Fruit fly (Drosophila melanogaster): ENCODE results near the gene CG31883.

DNA sequence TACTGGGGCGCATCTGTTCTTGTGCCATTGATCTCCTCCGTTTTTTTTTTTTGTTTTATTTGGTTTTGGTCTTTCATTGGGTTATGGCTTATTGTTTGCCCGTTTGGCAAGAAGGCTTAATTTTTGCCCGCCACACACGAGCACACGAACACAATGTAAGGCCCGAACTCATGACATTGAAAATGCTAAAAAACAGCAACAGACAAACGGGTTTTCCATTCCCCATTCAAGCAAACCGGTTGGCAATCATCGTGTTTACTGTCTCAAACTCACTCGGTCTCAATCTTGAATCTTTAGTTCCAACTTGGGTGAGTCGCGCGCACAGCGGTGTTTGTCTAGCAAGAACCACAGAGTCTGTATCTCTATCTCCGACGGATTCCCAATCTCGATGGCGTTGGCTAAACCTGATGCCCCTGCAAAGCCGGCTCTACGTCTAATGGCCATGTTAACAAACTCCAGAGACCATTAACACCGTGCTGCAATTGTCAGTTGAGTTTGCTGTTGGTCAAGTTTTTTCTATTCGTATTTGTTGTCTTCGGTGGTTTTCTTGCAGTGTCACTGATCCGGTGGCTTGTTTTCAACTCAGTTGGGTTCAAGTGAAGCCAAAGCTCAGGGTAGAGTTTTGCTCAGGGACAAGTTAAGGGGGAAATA lies 19.6 kb upstream of the CG31883 start:
- TF ChIP-seq Mnt (GFP tag; optimal IDR thresholded peaks at IDR 0.05) (no peak), toe (GFP tag; optimal IDR thresholded peaks at IDR 0.05) (no peak), CG33017 (tag; optimal IDR thresholded peaks at IDR 0.05) (no peak), CG5204 (GFP tag; optimal IDR thresholded peaks at IDR 0.05) (no peak), CG7101 (tag; optimal IDR thresholded peaks at IDR 0.05) (no peak), cic (GFP tag; optimal IDR thresholded peaks at IDR 0.05) (no peak), CG1620 (GFP tag; optimal IDR thresholded peaks at IDR 0.05) (no peak)

Measured in whole organism, adult.